Fruit fly (Drosophila melanogaster) whole organism, embryonic: ENCODE results near the gene Lamtor4.

Experiments
- Ada2b ChIP-seq: fragments of 200-800 bp; sonication (Bioruptor generic); IDR thresholded peaks from 2 replicates; pipeline ENCODE4 v1.3.6; 2022; ENCODE audit warnings: missing biosample characterization, missing genetic modification characterization
- Antp ChIP-seq: fragments of 200-800 bp; sonication (Bioruptor generic); optimal IDR thresholded peaks from 3 replicates; lab custom pipeline; 2016; ENCODE audit warnings: missing biosample characterization, missing genetic modification characterization
- CG10565 ChIP-seq: fragments of 200-800 bp; sonication (Bioruptor generic); optimal IDR thresholded peaks from 3 replicates; lab custom pipeline; 2016; ENCODE audit warnings: missing biosample characterization, mild to moderate bottlenecking, missing genetic modification characterization
- CG12155 ChIP-seq: fragments of 200-800 bp; sonication (Bioruptor generic); optimal IDR thresholded peaks from 3 replicates; lab custom pipeline; 2016; ENCODE audit warnings: missing biosample characterization, missing genetic modification characterization
- CG12391 ChIP-seq: fragments of 200-800 bp; sonication (Bioruptor generic); optimal IDR thresholded peaks from 3 replicates; lab custom pipeline; 2018; ENCODE audit warnings: missing biosample characterization, mild to moderate bottlenecking, missing genetic modification characterization, moderate library complexity
- CG13296 ChIP-seq: fragments of 200-800 bp; sonication (Bioruptor generic); optimal IDR thresholded peaks from 3 replicates; lab custom pipeline; 2018; ENCODE audit warnings: missing biosample characterization, mild to moderate bottlenecking, missing genetic modification characterization
- CG15514 ChIP-seq: fragments of 200-800 bp; sonication (Bioruptor generic); optimal IDR thresholded peaks from 3 replicates; lab custom pipeline; 2017; ENCODE audit warnings: missing biosample characterization, missing genetic modification characterization, mild to moderate bottlenecking, moderate library complexity, missing genetic modification reagents
- CG1603 ChIP-seq: fragments of 200-800 bp; sonication (Bioruptor generic); optimal IDR thresholded peaks from 2 replicates; lab custom pipeline; 2019; ENCODE audit warnings: missing biosample characterization, mild to moderate bottlenecking, missing genetic modification characterization, moderate library complexity
- CG16815 ChIP-seq: fragments of 200-800 bp; sonication (Bioruptor generic); optimal IDR thresholded peaks from 3 replicates; lab custom pipeline; 2017; ENCODE audit warnings: missing biosample characterization, mild to moderate bottlenecking, missing genetic modification characterization
- CG17912 ChIP-seq: fragments of 200-800 bp; sonication (Bioruptor generic); optimal IDR thresholded peaks from 2 replicates; lab custom pipeline; 2018; ENCODE audit warnings: missing biosample characterization, mild to moderate bottlenecking, missing genetic modification characterization
- CG31441 ChIP-seq: fragments of 200-800 bp; sonication (Bioruptor generic); IDR thresholded peaks from 2 replicates; pipeline ENCODE4 v1.3.6; 2022; ENCODE audit warnings: missing biosample characterization, missing genetic modification characterization
- CG3163 ChIP-seq: fragments of 200-800 bp; sonication (Bioruptor generic); optimal IDR thresholded peaks from 3 replicates; lab custom pipeline; 2016; ENCODE audit warnings: missing biosample characterization, missing genetic modification characterization
- CG4360 ChIP-seq: fragments of 200-800 bp; sonication (Bioruptor generic); IDR thresholded peaks from 2 replicates; pipeline ENCODE4 v1.3.6; 2022; ENCODE audit warnings: missing biosample characterization, missing genetic modification characterization
- CG4730 ChIP-seq: fragments of 200-800 bp; sonication (Bioruptor generic); IDR thresholded peaks from 2 replicates; pipeline ENCODE4 v1.3.6; 2022; ENCODE audit warnings: missing biosample characterization, missing genetic modification characterization
- CG5245 ChIP-seq: fragments of 200-800 bp; sonication (Bioruptor generic); optimal IDR thresholded peaks from 3 replicates; lab custom pipeline; 2016; ENCODE audit warnings: missing biosample characterization, missing genetic modification characterization
- CG6813 ChIP-seq: fragments of 200-800 bp; sonication (Bioruptor generic); optimal IDR thresholded peaks from 2 replicates; lab custom pipeline; 2017; ENCODE audit warnings: missing biosample characterization, missing genetic modification characterization, mild to moderate bottlenecking, moderate library complexity, missing genetic modification reagents
- CG7556 ChIP-seq: fragments of 200-800 bp; sonication (Bioruptor generic); optimal IDR thresholded peaks from 2 replicates; lab custom pipeline; 2017; ENCODE audit warnings: missing biosample characterization, mild to moderate bottlenecking, missing genetic modification characterization
- CG7839 ChIP-seq: fragments of 200-800 bp; sonication (Bioruptor generic); optimal IDR thresholded peaks from 3 replicates; lab custom pipeline; 2018; ENCODE audit warnings: missing biosample characterization, mild to moderate bottlenecking, missing genetic modification characterization, moderate library complexity
- CG8478 ChIP-seq: fragments of >200 bp; optimal IDR thresholded peaks from 2 replicates; lab custom pipeline; 2018
- CG9609 ChIP-seq: fragments of 200-800 bp; sonication (Bioruptor generic); optimal IDR thresholded peaks from 3 replicates; lab custom pipeline; 2016; ENCODE audit warnings: missing biosample characterization, missing genetic modification characterization
- CG9817 ChIP-seq: fragments of 200-800 bp; sonication (Bioruptor generic); optimal IDR thresholded peaks from 2 replicates; lab custom pipeline; 2018; ENCODE audit warnings: missing biosample characterization, mild to moderate bottlenecking, missing genetic modification characterization, moderate library complexity
- Eip74EF ChIP-seq, 2 experiments: fragments of 200-800 bp in 1 of 2; fragments of >200 bp in 1 of 2; sonication (Bioruptor generic) in 1 of 2; optimal IDR thresholded peaks; 2 replicates each; lab custom pipeline; 2017 to 2019; ENCODE audit warnings: missing biosample characterization in 2 of 2, missing genetic modification characterization in 2 of 2, mild to moderate bottlenecking in 1 of 2, moderate library complexity in 1 of 2
- GATAe ChIP-seq: fragments of 200-800 bp; sonication (Bioruptor generic); conservative IDR thresholded peaks from 2 replicates; pipeline ENCODE4 v1.3.6; 2022; ENCODE audit warnings: missing biosample characterization, missing genetic modification characterization
- Gsc ChIP-seq: fragments of 200-800 bp; sonication (Bioruptor generic); IDR thresholded peaks from 2 replicates; pipeline ENCODE4 v1.3.6; 2022; ENCODE audit warnings: missing biosample characterization, missing genetic modification characterization
- HHEX ChIP-seq: fragments of 200-800 bp; sonication (Bioruptor generic); optimal IDR thresholded peaks from 3 replicates; lab custom pipeline; 2017; ENCODE audit warnings: missing biosample characterization, mild to moderate bottlenecking, missing genetic modification characterization, missing genetic modification reagents
- HLH4C ChIP-seq: fragments of 200-800 bp; sonication (Bioruptor generic); IDR thresholded peaks from 3 replicates; pipeline ENCODE4 v1.3.6; 2022; ENCODE audit warnings: missing biosample characterization, missing genetic modification characterization; ENCODE audit not compliant: partially characterized antibody
- HLHmδ ChIP-seq: fragments of 200-800 bp; sonication (Bioruptor generic); optimal IDR thresholded peaks from 2 replicates; lab custom pipeline; 2018; ENCODE audit warnings: missing biosample characterization, mild to moderate bottlenecking, missing genetic modification characterization, moderate library complexity
- Nf-YC ChIP-seq: fragments of 200-800 bp; optimal IDR thresholded peaks from 3 replicates; lab custom pipeline; 2019; ENCODE audit warnings: missing biosample characterization, mild to moderate bottlenecking, missing genetic modification characterization, moderate library complexity
- Ravus ChIP-seq: fragments of 200-800 bp; sonication (Bioruptor generic); IDR thresholded peaks from 2 replicates; pipeline ENCODE4 v1.3.6; 2022; ENCODE audit warnings: missing biosample characterization, missing genetic modification characterization
- Six4 ChIP-seq: fragments of 200-800 bp; sonication (Bioruptor generic); optimal IDR thresholded peaks from 2 replicates; lab custom pipeline; 2016; ENCODE audit warnings: missing biosample characterization, missing genetic modification characterization
- Tbp ChIP-seq: fragments of >200 bp; optimal IDR thresholded peaks from 2 replicates; lab custom pipeline; 2018; ENCODE audit warnings: missing biosample characterization, missing genetic modification characterization
- Trl ChIP-seq, 3 experiments: fragments of >200 bp in 2 of 3; fragments of 200-800 bp in 1 of 3; sonication (Bioruptor generic) in 1 of 3; optimal IDR thresholded peaks; 2 replicates in 1 of 3; 3 replicates in 2 of 3; lab custom pipeline; 2016 to 2017; ENCODE audit warnings: missing biosample characterization in 1 of 3, missing genetic modification characterization in 1 of 3
- ac ChIP-seq: fragments of 200-800 bp; sonication (Bioruptor generic); optimal IDR thresholded peaks from 3 replicates; lab custom pipeline; 2017; ENCODE audit warnings: missing biosample characterization, mild to moderate bottlenecking, missing genetic modification characterization
- ara ChIP-seq: fragments of 200-800 bp; sonication (Bioruptor generic); IDR thresholded peaks from 2 replicates; pipeline ENCODE4 v1.3.6; 2022; ENCODE audit warnings: missing biosample characterization, missing genetic modification characterization
- btn ChIP-seq: fragments of 200-800 bp; sonication (Bioruptor generic); optimal IDR thresholded peaks from 2 replicates; lab custom pipeline; 2016; ENCODE audit warnings: missing biosample characterization, missing genetic modification characterization
- dmrt11E ChIP-seq: fragments of 200-800 bp; sonication (Bioruptor generic); optimal IDR thresholded peaks from 3 replicates; lab custom pipeline; 2018; ENCODE audit warnings: missing biosample characterization, mild to moderate bottlenecking, missing genetic modification characterization, moderate library complexity
- dmrt99B ChIP-seq: fragments of 200-800 bp; sonication (Bioruptor generic); optimal IDR thresholded peaks from 2 replicates; lab custom pipeline; 2018; ENCODE audit warnings: missing biosample characterization, mild to moderate bottlenecking, missing genetic modification characterization, moderate library complexity
- dysf ChIP-seq: fragments of 200-800 bp; sonication (Bioruptor generic); IDR thresholded peaks from 3 replicates; pipeline ENCODE4 v1.3.6; 2022; ENCODE audit warnings: missing biosample characterization, missing genetic modification characterization
- insv ChIP-seq, 2 experiments: fragments of 200-800 bp; sonication (Bioruptor generic); optimal IDR thresholded peaks; 3 replicates each; lab custom pipeline; 2016 to 2018; ENCODE audit warnings: missing biosample characterization in 2 of 2, missing genetic modification characterization in 2 of 2
- lab ChIP-seq: fragments of 200-800 bp; sonication (Bioruptor generic); optimal IDR thresholded peaks from 3 replicates; lab custom pipeline; 2017; ENCODE audit warnings: missing biosample characterization, missing genetic modification characterization, mild to moderate bottlenecking, moderate library complexity, missing genetic modification reagents
- onecut ChIP-seq: fragments of 200-800 bp; sonication (Bioruptor generic); IDR thresholded peaks from 2 replicates; pipeline ENCODE4 v1.3.6; 2022; ENCODE audit warnings: missing biosample characterization, missing genetic modification characterization
- psq ChIP-seq: fragments of 200-800 bp; sonication (Bioruptor generic); optimal IDR thresholded peaks from 2 replicates; lab custom pipeline; 2017; ENCODE audit warnings: missing biosample characterization, missing genetic modification characterization
- ro ChIP-seq: fragments of 200-800 bp; sonication (Bioruptor generic); IDR thresholded peaks from 2 replicates; pipeline ENCODE4 v1.3.6; 2022; ENCODE audit warnings: missing biosample characterization, missing genetic modification characterization
- row ChIP-seq: fragments of 200-800 bp; sonication (Bioruptor generic); IDR thresholded peaks from 3 replicates; pipeline ENCODE4 v1.3.6; 2022; ENCODE audit warnings: missing biosample characterization, missing genetic modification characterization
- sens ChIP-seq: fragments of 200-800 bp; sonication (Bioruptor generic); peaks from one replicate; lab custom pipeline; 2016; ENCODE audit warnings: missing biosample characterization, missing genetic modification characterization
- tll ChIP-seq, 2 experiments: fragments of 200-800 bp in 1 of 2; fragments of >200 bp in 1 of 2; sonication (Bioruptor generic) in 1 of 2; optimal IDR thresholded peaks; 2 replicates each; lab custom pipeline; 2017 to 2019; ENCODE audit warnings: missing biosample characterization in 2 of 2, missing genetic modification characterization in 2 of 2, mild to moderate bottlenecking in 1 of 2, moderate library complexity in 1 of 2
- unpg ChIP-seq: fragments of 200-800 bp; sonication (Bioruptor generic); optimal IDR thresholded peaks from 3 replicates; lab custom pipeline; 2018; ENCODE audit warnings: missing biosample characterization, mild to moderate bottlenecking, missing genetic modification characterization, moderate library complexity

Lamtor4 gene

DNA sequence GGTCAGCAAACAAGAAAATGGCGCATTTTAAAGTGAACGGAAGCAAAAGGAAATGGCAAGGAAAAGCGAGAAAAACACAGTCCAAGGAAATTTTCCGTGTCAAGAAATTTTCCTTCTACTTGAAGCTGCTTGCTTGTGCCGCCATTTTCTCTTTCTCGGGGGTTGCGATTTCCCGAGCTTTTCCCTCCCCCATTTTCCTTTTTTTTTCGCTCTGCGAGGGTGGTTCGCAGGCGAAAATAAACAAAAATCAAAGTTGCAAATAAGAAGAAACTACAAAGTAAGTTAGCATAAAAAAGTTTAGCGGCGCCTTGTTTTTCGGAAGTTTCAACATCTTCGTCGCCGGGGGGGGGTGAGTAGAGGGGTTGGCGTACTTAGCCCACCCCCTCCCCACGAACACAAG, 9.3 kb upstream of the Lamtor4 start (continued):
- peak; percentile 63 for TF ChIP-seq Nf-YC (tag; lab: Kevin White, UChicago)
- no peak for TF ChIP-seq CG31441 (GFP tag; lab: Robert Waterston, UW)
- TF ChIP-seq CG7839 (tag; lab: Kevin White, UChicago): no peak
- no peak for TF ChIP-seq Antp (GFP tag; lab: Kevin White, UChicago)

DNA sequence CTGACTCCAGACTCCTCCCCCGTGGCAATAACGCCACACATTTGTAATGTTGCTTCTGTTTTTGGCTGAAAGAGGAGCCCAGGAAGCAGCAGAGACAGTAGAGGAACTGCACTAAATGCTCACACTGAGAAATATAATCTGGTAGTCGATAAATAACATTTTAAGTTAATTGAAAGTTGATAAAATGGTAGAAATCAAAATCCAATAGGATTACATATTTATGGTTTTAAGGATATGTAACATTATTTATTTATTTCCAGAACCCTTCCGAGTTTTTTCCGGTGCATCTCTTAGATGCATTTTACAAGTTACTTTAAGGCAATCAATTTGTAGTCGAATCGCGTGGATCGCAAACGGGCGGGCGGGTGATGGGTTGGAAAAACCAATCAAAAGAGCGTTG, 5.8 kb upstream of the Lamtor4 start:
- TF ChIP-seq CG1603 (tag; lab: Kevin White, UChicago) (peak; percentile 7), Ada2b (GFP tag; lab: Robert Waterston, UW) (no peak), dmrt11E (tag; lab: Kevin White, UChicago) (peak; percentile 27), Gsc (no peak), sens (GFP tag; lab: Kevin White, UChicago) (peak; percentile 69), CG9609 (GFP tag; lab: Kevin White, UChicago) (no peak), btn (GFP tag; lab: Kevin White, UChicago) (no peak), insv (GFP tag; optimal IDR thresholded peaks at IDR 0.05; lab: Kevin White, UChicago) (no peak), CG4360 (GFP tag; lab: Robert Waterston, UW) (no peak), Six4 (no peak), CG12391 (tag; lab: Kevin White, UChicago) (no peak), dmrt99B (no peak), Tbp (GFP tag; lab: Kevin White, UChicago) (no peak)

DNA sequence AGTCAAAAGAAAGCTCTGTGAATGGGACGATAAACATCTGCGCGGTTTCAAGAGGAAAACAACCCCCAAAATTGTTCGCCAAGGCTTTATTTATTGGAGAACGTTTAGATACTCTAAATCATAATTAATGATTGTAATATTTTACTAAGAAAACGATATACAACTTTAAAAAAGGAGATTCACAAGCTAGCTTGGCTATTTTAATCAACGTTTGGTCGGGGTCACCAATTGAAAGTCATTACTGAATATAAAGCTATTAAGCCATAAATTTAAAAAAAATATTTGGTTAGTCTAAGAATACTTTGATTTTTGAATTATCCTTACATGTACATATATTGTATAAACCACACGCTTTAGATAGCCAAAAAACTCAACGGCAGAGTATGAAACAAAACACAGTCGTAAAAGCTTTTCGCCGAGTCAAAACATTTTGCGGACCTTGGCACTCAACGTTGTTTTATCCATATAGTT, 4.5 kb upstream of the Lamtor4 start, which contains the start of gene Fie:
Fie (plus strand) TSS at position 421 of the 471 bp plus-strand sequence.
- TF ChIP-seq Ravus (GFP tag; lab: Robert Waterston, UW) (no peak), HLHmδ (GFP tag; lab: Kevin White, UChicago) (no peak), CG12155 (GFP tag; lab: Kevin White, UChicago) (peak; percentile 45), onecut (GFP tag; lab: Robert Waterston, UW) (no peak), ara (GFP tag; lab: Robert Waterston, UW) (no peak), Trl (optimal IDR thresholded peaks at IDR 0.05; lab: Kevin White, UChicago) (no peak), Trl (GFP tag; optimal IDR thresholded peaks at IDR 0.05; lab: Kevin White, UChicago) (no peak), ro (no peak), psq (no peak), HHEX (peak; percentile 59), Ada2b (GFP tag; lab: Robert Waterston, UW) (no peak), CG16815 (GFP tag; lab: Kevin White, UChicago) (peak; percentile 39), CG31441 (GFP tag; lab: Robert Waterston, UW) (peak; percentile 68), row (peak; percentile 82), CG5245 (GFP tag; lab: Kevin White, UChicago) (no peak), CG10565 (GFP tag; lab: Kevin White, UChicago) (no peak), Eip74EF (GFP tag; optimal IDR thresholded peaks at IDR 0.05; lab: Kevin White, UChicago) (no peak), CG7839 (tag; lab: Kevin White, UChicago) (peak; percentile 68), CG15514 (peak; percentile 53), HLH4C (GFP tag; lab: Robert Waterston, UW) (no peak), unpg (GFP tag; lab: Kevin White, UChicago) (peak; percentile 46), CG13296 (GFP tag; lab: Kevin White, UChicago) (peak; percentile 63), tll (GFP tag; optimal IDR thresholded peaks at IDR 0.05; lab: Kevin White, UChicago) (no peak), GATAe (GFP tag; lab: Robert Waterston, UW) (no peak), CG8478 (lab: Kevin White, UChicago) (no peak), CG17912 (GFP tag; lab: Kevin White, UChicago) (no peak), CG7556 (GFP tag; lab: Kevin White, UChicago) (peak; percentile 87), CG6813 (GFP tag; lab: Kevin White, UChicago) (peak; percentile 51), lab (GFP tag; lab: Kevin White, UChicago) (peak; percentile 83), CG3163 (no peak), ac (GFP tag; lab: Kevin White, UChicago) (no peak), CG4730 (GFP tag; lab: Robert Waterston, UW) (no peak), CG9817 (tag; lab: Kevin White, UChicago) (peak; percentile 30), dysf (GFP tag; lab: Robert Waterston, UW) (peak; percentile 75)
